Worm (Caenorhabditis elegans) whole organism, young adult: Measurements from ENCODE around the gene dnj-13.
A peak's percentile ranks its signal among the peaks of the same experiment; 100 is the strongest.

ENCODE experiments used
- B0019.2 ChIP-seq: fragments of 200-800 bp; sonication (Bioruptor generic); conservative IDR thresholded peaks from 2 replicates; pipeline ENCODE4 v1.3.6; 2022; ENCODE audit warnings: missing genetic modification reagents, missing genetic modification characterization, missing compliant biosample characterization
- B0261.1 ChIP-seq: sonication (generic microtip); optimal IDR thresholded peaks from 2 replicates; lab custom pipeline; 2016; ENCODE audit warnings: mild to moderate bottlenecking, missing genetic modification characterization, moderate library complexity, missing compliant biosample characterization
- F37B4.10 ChIP-seq: fragments of 200-800 bp; sonication (Bioruptor generic); IDR thresholded peaks from 2 replicates; pipeline ENCODE4 v1.3.6; 2022; ENCODE audit warnings: missing genetic modification characterization, missing compliant biosample characterization
- F39B2.1 ChIP-seq: fragments of 200-800 bp; sonication (Bioruptor generic); IDR thresholded peaks from 2 replicates; pipeline ENCODE4 v1.3.6; 2022; ENCODE audit warnings: missing genetic modification reagents, missing genetic modification characterization, missing compliant biosample characterization
- F57A8.1 ChIP-seq: fragments of 200-800 bp; sonication (Bioruptor generic); optimal IDR thresholded peaks from 2 replicates; lab custom pipeline; 2018; ENCODE audit warnings: mild to moderate bottlenecking, missing genetic modification characterization, moderate library complexity, missing compliant biosample characterization
- K12H6.12 ChIP-seq: fragments of 200-800 bp; sonication (Bioruptor generic); optimal IDR thresholded peaks from 2 replicates; lab custom pipeline; 2018; ENCODE audit warnings: mild to moderate bottlenecking, missing genetic modification characterization, missing compliant biosample characterization
- Y53G8AR.9 ChIP-seq: fragments of 200-800 bp; sonication (Bioruptor generic); conservative IDR thresholded peaks from 2 replicates; pipeline ENCODE4 v1.3.6; 2022; ENCODE audit warnings: missing genetic modification reagents, missing genetic modification characterization, missing compliant biosample characterization
- Y56A3A.18 ChIP-seq: fragments of 200-800 bp; sonication (Bioruptor generic); IDR thresholded peaks from 2 replicates; pipeline ENCODE4 v1.3.6; 2022; ENCODE audit warnings: missing genetic modification reagents, missing genetic modification characterization, missing compliant biosample characterization
- ZK185.1 ChIP-seq: sonication (generic microtip); optimal IDR thresholded peaks from 2 replicates; lab custom pipeline; 2016; ENCODE audit warnings: mild to moderate bottlenecking, missing genetic modification characterization, missing compliant biosample characterization; ENCODE audit not compliant: poor library complexity, severe bottlenecking
- ama-1 ChIP-seq, 3 experiments: fragments of 150-350 bp in 1 of 3; sonication (generic microtip) in 2 of 3; optimal IDR thresholded peaks; 2 replicates each; lab custom pipeline; 2014 to 2018; ENCODE audit warnings: missing biosample characterization in 2 of 3, missing genetic modification characterization in 2 of 3, missing genetic modification reagents in 2 of 3
- aptf-2 ChIP-seq: fragments of 200-800 bp; sonication (Bioruptor generic); conservative IDR thresholded peaks from 2 replicates; pipeline ENCODE4 v1.3.6; 2022; ENCODE audit warnings: missing genetic modification reagents, missing genetic modification characterization, missing compliant biosample characterization
- athp-1 ChIP-seq: sonication (generic microtip); optimal IDR thresholded peaks from 2 replicates; lab custom pipeline; 2017; ENCODE audit warnings: mild to moderate bottlenecking, missing genetic modification characterization, missing compliant biosample characterization
- attf-5 ChIP-seq: fragments of 200-800 bp; sonication (Bioruptor generic); optimal IDR thresholded peaks from 2 replicates; lab custom pipeline; 2018; ENCODE audit warnings: mild to moderate bottlenecking, missing genetic modification characterization, missing compliant biosample characterization
- attf-6 ChIP-seq: fragments of 200-800 bp; sonication (Bioruptor generic); IDR thresholded peaks from 2 replicates; pipeline ENCODE4 v1.3.6; 2022; ENCODE audit warnings: missing genetic modification reagents, missing genetic modification characterization, missing compliant biosample characterization
- bed-1 ChIP-seq: fragments of 200-800 bp; sonication (Bioruptor generic); IDR thresholded peaks from 2 replicates; pipeline ENCODE4 v1.3.6; 2022; ENCODE audit warnings: missing genetic modification reagents, missing genetic modification characterization, missing compliant biosample characterization
- cebp-1 ChIP-seq, 2 experiments: fragments of 200-800 bp in 1 of 2; sonication (Bioruptor generic) in 1 of 2; sonication (generic microtip) in 1 of 2; IDR thresholded peaks in 1 of 2; optimal IDR thresholded peaks in 1 of 2; 2 replicates each; pipeline versions ENCODE4 v1.3.6 to Lab custom; 2017 to 2022; ENCODE audit warnings: missing compliant biosample characterization in 2 of 2, missing genetic modification characterization in 2 of 2, mild to moderate bottlenecking in 1 of 2, missing genetic modification reagents in 1 of 2, moderate library complexity in 1 of 2
- ceh-27 ChIP-seq: fragments of 200-800 bp; sonication (Bioruptor generic); optimal IDR thresholded peaks from 2 replicates; lab custom pipeline; 2018; ENCODE audit warnings: mild to moderate bottlenecking, missing genetic modification characterization, moderate library complexity, missing compliant biosample characterization
- ceh-58 ChIP-seq: fragments of 200-800 bp; sonication (Bioruptor generic); IDR thresholded peaks from 2 replicates; pipeline ENCODE4 v1.3.6; 2022; ENCODE audit warnings: missing genetic modification characterization, missing compliant biosample characterization
- chd-7 ChIP-seq: sonication (generic microtip); optimal IDR thresholded peaks from 2 replicates; lab custom pipeline; 2016; ENCODE audit warnings: mild to moderate bottlenecking, missing genetic modification characterization, moderate library complexity, missing compliant biosample characterization
- die-1 ChIP-seq: sonication (generic microtip); optimal IDR thresholded peaks from 2 replicates; lab custom pipeline; 2016; ENCODE audit warnings: missing genotype, mild to moderate bottlenecking, missing genetic modification characterization, missing compliant biosample characterization
- dpff-1 ChIP-seq: sonication (generic microtip); optimal IDR thresholded peaks from 2 replicates; lab custom pipeline; 2017; ENCODE audit warnings: mild to moderate bottlenecking, missing genetic modification characterization, missing compliant biosample characterization
- efl-1 ChIP-seq: fragments of 150-350 bp; optimal IDR thresholded peaks from 2 replicates; lab custom pipeline; 2014; ENCODE audit warnings: missing biosample characterization, missing genetic modification reagents, missing genetic modification characterization
- egl-18 ChIP-seq: fragments of 200-800 bp; sonication (Bioruptor generic); IDR thresholded peaks from 2 replicates; pipeline ENCODE4 v1.3.6; 2022; ENCODE audit warnings: missing genetic modification reagents, missing genetic modification characterization, missing compliant biosample characterization
- egrh-3 ChIP-seq: fragments of 200-800 bp; sonication (Bioruptor generic); IDR thresholded peaks from 2 replicates; pipeline ENCODE4 v1.3.6; 2022; ENCODE audit warnings: missing genetic modification reagents, missing genetic modification characterization, missing compliant biosample characterization
- ekl-4 ChIP-seq: fragments of 200-800 bp; sonication (Bioruptor generic); IDR thresholded peaks from 2 replicates; pipeline ENCODE4 v1.3.6; 2022; ENCODE audit warnings: missing genetic modification reagents, missing genetic modification characterization, missing compliant biosample characterization
- hlh-12 ChIP-seq: sonication (generic microtip); optimal IDR thresholded peaks from 2 replicates; lab custom pipeline; 2016; ENCODE audit warnings: missing genetic modification characterization, missing compliant biosample characterization
- hmg-1.2 ChIP-seq: fragments of 200-800 bp; sonication (Bioruptor generic); IDR thresholded peaks from 2 replicates; pipeline ENCODE4 v1.3.6; 2022; ENCODE audit warnings: missing genetic modification reagents, missing genetic modification characterization, missing compliant biosample characterization
- hrde-1 ChIP-seq: sonication (generic microtip); optimal IDR thresholded peaks from 2 replicates; lab custom pipeline; 2016; ENCODE audit warnings: missing genetic modification characterization, mild to moderate bottlenecking, missing compliant biosample characterization, moderate library complexity, missing genotype, missing genetic modification reagents, borderline replicate concordance
- let-526 ChIP-seq: fragments of 200-800 bp; sonication (Bioruptor generic); IDR thresholded peaks from 2 replicates; pipeline ENCODE4 v1.3.6; 2022; ENCODE audit warnings: missing genetic modification reagents, missing genetic modification characterization, missing compliant biosample characterization
- lin-26 ChIP-seq: fragments of 200-800 bp; sonication (Bioruptor generic); IDR thresholded peaks from 2 replicates; pipeline ENCODE4 v1.3.6; 2022; ENCODE audit warnings: missing genetic modification reagents, missing genetic modification characterization, missing compliant biosample characterization
- lin-35 ChIP-seq, 3 experiments: fragments of 150-350 bp in 2 of 3; sonication (generic microtip) in 1 of 3; optimal IDR thresholded peaks; 2 replicates each; lab custom pipeline; 2014 to 2018; ENCODE audit warnings: missing biosample characterization in 3 of 3, missing genetic modification characterization in 3 of 3, missing genetic modification reagents in 3 of 3
- lin-54 ChIP-seq: fragments of 200-800 bp; sonication (Bioruptor generic); optimal IDR thresholded peaks from 2 replicates; lab custom pipeline; 2018; ENCODE audit warnings: mild to moderate bottlenecking, missing genetic modification characterization, missing compliant biosample characterization
- mxl-1 ChIP-seq: sonication (generic microtip); optimal IDR thresholded peaks from 2 replicates; lab custom pipeline; 2016; ENCODE audit warnings: missing genetic modification characterization, missing compliant biosample characterization
- nfya-1 ChIP-seq: sonication (generic microtip); optimal IDR thresholded peaks from 2 replicates; lab custom pipeline; 2017; ENCODE audit warnings: antibody characterized with exemption, missing compliant biosample characterization, missing genetic modification characterization, borderline replicate concordance; ENCODE audit not compliant: insufficient read depth
- nfyb-1 ChIP-seq: fragments of 200-800 bp; sonication (Bioruptor generic); IDR thresholded peaks from 2 replicates; pipeline ENCODE4 v1.3.6; 2022; ENCODE audit warnings: missing genetic modification reagents, missing genetic modification characterization, missing compliant biosample characterization
- nhr-179 ChIP-seq: sonication (generic microtip); optimal IDR thresholded peaks from 2 replicates; lab custom pipeline; 2016; ENCODE audit warnings: mild to moderate bottlenecking, missing genetic modification characterization, missing compliant biosample characterization
- nhr-90 ChIP-seq: sonication (generic microtip); optimal IDR thresholded peaks from 2 replicates; lab custom pipeline; 2016; ENCODE audit warnings: missing genotype, mild to moderate bottlenecking, missing genetic modification characterization, missing compliant biosample characterization
- snpc-1.1 ChIP-seq: sonication (generic microtip); optimal IDR thresholded peaks from 2 replicates; lab custom pipeline; 2017; ENCODE audit warnings: missing genetic modification characterization, mild to moderate bottlenecking, missing compliant biosample characterization, antibody characterized with exemption, moderate library complexity, missing genotype, missing genetic modification reagents; ENCODE audit not compliant: insufficient read depth
- tlf-1 ChIP-seq: fragments of 200-800 bp; sonication (Bioruptor generic); optimal IDR thresholded peaks from 2 replicates; lab custom pipeline; 2018; ENCODE audit warnings: mild to moderate bottlenecking, missing genetic modification characterization, missing compliant biosample characterization
- unc-130 ChIP-seq: sonication (generic microtip); optimal IDR thresholded peaks from 2 replicates; lab custom pipeline; 2016; ENCODE audit warnings: missing genetic modification reagents, missing genetic modification characterization, missing compliant biosample characterization
- unc-62 ChIP-seq: fragments of 150-350 bp; optimal IDR thresholded peaks from 2 replicates; lab custom pipeline; 2014; ENCODE audit warnings: missing biosample characterization, missing genetic modification reagents, missing genetic modification characterization
- zfh-2 ChIP-seq: fragments of 200-800 bp; sonication (Bioruptor generic); conservative IDR thresholded peaks from 2 replicates; pipeline ENCODE4 v1.3.6; 2022; ENCODE audit warnings: missing genetic modification reagents, missing genetic modification characterization, missing compliant biosample characterization
- ztf-18 ChIP-seq: sonication (generic microtip); optimal IDR thresholded peaks from 2 replicates; lab custom pipeline; 2016; ENCODE audit warnings: missing genotype, mild to moderate bottlenecking, missing genetic modification characterization, missing compliant biosample characterization
- ztf-25 ChIP-seq: fragments of 200-800 bp; sonication (Bioruptor generic); IDR thresholded peaks from 2 replicates; pipeline ENCODE4 v1.3.6; 2022; ENCODE audit warnings: missing genetic modification reagents, missing genetic modification characterization, missing compliant biosample characterization
- ztf-3 ChIP-seq: fragments of 200-800 bp; sonication (Bioruptor generic); optimal IDR thresholded peaks from 2 replicates; lab custom pipeline; 2018; ENCODE audit warnings: mild to moderate bottlenecking, missing genetic modification characterization, missing compliant biosample characterization

The dnj-13 gene

DNA sequence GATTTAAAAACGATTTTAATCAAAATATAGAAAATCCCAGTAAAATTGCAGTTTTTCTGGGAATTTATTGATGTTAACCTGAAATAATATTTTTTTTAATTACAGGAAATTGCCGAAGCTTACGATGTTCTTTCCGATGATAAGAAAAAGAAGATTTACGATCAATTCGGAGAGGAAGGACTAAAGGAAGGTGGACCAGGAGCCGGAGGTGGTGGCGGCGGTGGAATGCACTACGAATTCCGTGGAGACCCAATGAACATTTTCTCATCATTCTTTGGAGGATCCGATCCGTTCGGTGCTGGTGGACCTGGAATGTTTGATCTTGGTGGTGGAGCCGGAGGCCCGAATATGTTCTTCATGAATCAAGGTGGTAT lies 438 bp downstream of the dnj-13 start:
- TF ChIP-seq egl-18 (GFP tag; lab: Robert Waterston, UW) = no peak
- no peak for TF ChIP-seq snpc-1.1
- TF ChIP-seq lin-54 (GFP tag; lab: Kevin White, UChicago) = peak; percentile 1
- TF ChIP-seq nfyb-1 = peak; percentile 38; the same call in 1 of the 2 replicates
- TF ChIP-seq F37B4.10 (GFP tag; lab: Robert Waterston, UW) = no peak
- TF ChIP-seq zfh-2 (GFP tag; lab: Robert Waterston, UW) = peak; percentile 64
- no peak for TF ChIP-seq unc-130
- TF ChIP-seq lin-26 (GFP tag; lab: Robert Waterston, UW) = 0 out of 2 replicates have a peak, but pooled peaks have one; percentile 12
- TF ChIP-seq, all 124 proteins: peak for 4

ce11 chrII:11547254-11547687 lies 1.8 kb downstream of the dnj-13 start, which contains the start of gene F54D5.7:
Gene F54D5.7, plus strand, starts transcription at chrII:11547517.
- no peak for TF ChIP-seq B0019.2 (GFP tag; lab: Robert Waterston, UW)
- TF ChIP-seq ceh-58 (GFP tag; lab: Robert Waterston, UW) = peak; percentile 20; the same call in 1 of the 2 replicates
- 0 out of 2 replicates have a peak, but pooled peaks have one; percentile 9 for TF ChIP-seq zfh-2 (GFP tag; lab: Robert Waterston, UW)
- TF ChIP-seq Y53G8AR.9 = peak; percentile 88
- TF ChIP-seq tlf-1 (GFP tag; lab: Kevin White, UChicago) = peak; percentile 84
- peak; percentile 42 for TF ChIP-seq ceh-27 (GFP tag; lab: Kevin White, UChicago)
- TF ChIP-seq unc-62 (GFP tag; lab: Kevin White, UChicago) = no peak
- peak; percentile 98 for TF ChIP-seq ama-1 (optimal IDR thresholded peaks at IDR 0.05; lab: Kevin White, UChicago)
- TF ChIP-seq ama-1 (GFP tag; optimal IDR thresholded peaks at IDR 0.05; lab: Kevin White, UChicago) = no peak
- peak; percentile 15; the same call in 1 of the 2 replicates for TF ChIP-seq cebp-1 (GFP tag; IDR thresholded peaks at IDR 0.05; lab: Robert Waterston, UW)
- TF ChIP-seq cebp-1 (tag; optimal IDR thresholded peaks at IDR 0.05; lab: Kevin White, UChicago) = peak; percentile 73
- peak; percentile 53 for TF ChIP-seq mxl-1
- peak; percentile 57 for TF ChIP-seq ztf-18 (tag; lab: Kevin White, UChicago)
- TF ChIP-seq hlh-12 (tag; lab: Kevin White, UChicago) = no peak
- peak; percentile 39; the same call in 1 of the 2 replicates for TF ChIP-seq ekl-4
- peak; percentile 2 for TF ChIP-seq ztf-3 (GFP tag; lab: Kevin White, UChicago)
- peak; percentile 44 for TF ChIP-seq ZK185.1 (tag; lab: Kevin White, UChicago)
- no peak for TF ChIP-seq F57A8.1 (GFP tag; lab: Kevin White, UChicago)
- 0 out of 2 replicates have a peak, but pooled peaks have one; percentile 15 for TF ChIP-seq egrh-3 (GFP tag; lab: Robert Waterston, UW)
- peak in 1 of 3 experiments; percentile 42 for TF ChIP-seq lin-35 (GFP tag; optimal IDR thresholded peaks at IDR 0.05; lab: Kevin White, UChicago)
- 0 out of 2 replicates have a peak, but pooled peaks have one; percentile 17 for TF ChIP-seq let-526
- peak; percentile 74 for TF ChIP-seq chd-7 (tag; lab: Kevin White, UChicago)
- TF ChIP-seq athp-1 (tag; lab: Kevin White, UChicago) = peak; percentile 75
- TF ChIP-seq aptf-2 (GFP tag; lab: Robert Waterston, UW) = 0 out of 2 replicates have a peak, but pooled peaks have one; percentile 29
- peak; percentile 75 for TF ChIP-seq attf-5 (GFP tag; lab: Kevin White, UChicago)
- TF ChIP-seq B0261.1 (tag; lab: Kevin White, UChicago) = peak; percentile 11
- TF ChIP-seq ztf-25 (GFP tag; lab: Robert Waterston, UW) = no peak
- peak; percentile 50 for TF ChIP-seq die-1 (tag; lab: Kevin White, UChicago)
- peak; percentile 43; the same call in 1 of the 2 replicates for TF ChIP-seq attf-6
- TF ChIP-seq nhr-90 = peak; percentile 34
- no peak for TF ChIP-seq F39B2.1 (GFP tag; lab: Robert Waterston, UW)
- TF ChIP-seq hrde-1 = no peak
- TF ChIP-seq nfya-1 (tag; lab: Kevin White, UChicago) = no peak
- peak; percentile 47 for TF ChIP-seq dpff-1 (tag; lab: Kevin White, UChicago)
- no peak for TF ChIP-seq efl-1
- 0 out of 2 replicates have a peak, but pooled peaks have one; percentile 39 for TF ChIP-seq bed-1 (GFP tag; lab: Robert Waterston, UW)
- TF ChIP-seq K12H6.12 = peak; percentile 42
- peak; percentile 77; the same call in 1 of the 2 replicates for TF ChIP-seq Y56A3A.18 (GFP tag; lab: Robert Waterston, UW)
- peak; percentile 33; the same call in 1 of the 2 replicates for TF ChIP-seq hmg-1.2 (GFP tag; lab: Robert Waterston, UW)
- TF ChIP-seq nhr-179 (tag; lab: Kevin White, UChicago) = no peak
- peak; percentile 76 for TF ChIP-seq lin-54 (GFP tag; lab: Kevin White, UChicago)
